Fruit fly (Drosophila melanogaster): ENCODE data around the gene fd96Ca.

- TF ChIP-seq cic (GFP tag; optimal IDR thresholded peaks at IDR 0.05) (no peak), kay (GFP tag; ENCODE audit: borderline replicate concordance) (no peak), CG5204 (GFP tag; optimal IDR thresholded peaks at IDR 0.05) (no peak), tj (GFP tag; optimal IDR thresholded peaks at IDR 0.05) (no peak), Clk (GFP tag; optimal IDR thresholded peaks at IDR 0.05) (no peak)
Measured at dm6 chr3R:25050649-25051048, 31.8 kb upstream of the fd96Ca start.
